Fruit fly (Drosophila melanogaster): Measurements from ENCODE around the gene rept.
A peak's percentile ranks its signal among the peaks of the same experiment; 100 is the strongest.

The rept gene

dm6 chr3L:19236060-19236459, 19.1 kb upstream of the rept start, which contains the start of gene CG33647:
Gene CG33647 (plus strand): TSS chr3L:19236360.
- TF ChIP-seq N (GFP tag; optimal IDR thresholded peaks at IDR 0.05) = no peak
- no peak for TF ChIP-seq CG9705 (GFP tag; optimal IDR thresholded peaks at IDR 0.05)
- no peak for TF ChIP-seq Hr78 (GFP tag; optimal IDR thresholded peaks at IDR 0.05)

dm6 chr3L:19236554-19236953, 18.6 kb upstream of the rept start:
- TF ChIP-seq pan (optimal IDR thresholded peaks at IDR 0.05) = no peak
- no peak for TF ChIP-seq CrebA (GFP tag; optimal IDR thresholded peaks at IDR 0.05; ENCODE audit: borderline replicate concordance)
- TF ChIP-seq sage (GFP tag; optimal IDR thresholded peaks at IDR 0.05) = no peak
- TF ChIP-seq CG9705 (GFP tag; optimal IDR thresholded peaks at IDR 0.05) = no peak
- no peak for TF ChIP-seq rgr (GFP tag; optimal IDR thresholded peaks at IDR 0.05)
- TF ChIP-seq foxo (GFP tag; optimal IDR thresholded peaks at IDR 0.05) = no peak
- no peak for TF ChIP-seq tai (GFP tag; optimal IDR thresholded peaks at IDR 0.05)
- no peak for TF ChIP-seq Hnf4 (GFP tag; optimal IDR thresholded peaks at IDR 0.05)
- TF ChIP-seq Jra (GFP tag; optimal IDR thresholded peaks at IDR 0.05) = no peak
- TF ChIP-seq psq (GFP tag; optimal IDR thresholded peaks at IDR 0.05) = no peak
- TF ChIP-seq Rel (GFP tag; optimal IDR thresholded peaks at IDR 0.05) = no peak
- no peak for TF ChIP-seq Rel (tag; optimal IDR thresholded peaks at IDR 0.05)
- no peak for TF ChIP-seq Sp1 (GFP tag; optimal IDR thresholded peaks at IDR 0.05)
- no peak for TF ChIP-seq woc (GFP tag; optimal IDR thresholded peaks at IDR 0.05)
- no peak for TF ChIP-seq CG32264 (GFP tag; optimal IDR thresholded peaks at IDR 0.05)
- no peak for TF ChIP-seq N (GFP tag; optimal IDR thresholded peaks at IDR 0.05)

- TF ChIP-seq tai (GFP tag; optimal IDR thresholded peaks at IDR 0.05) (no peak), Rel (GFP tag; optimal IDR thresholded peaks at IDR 0.05) (no peak), Rel (tag; optimal IDR thresholded peaks at IDR 0.05) (no peak), dmrt93B (GFP tag; optimal IDR thresholded peaks at IDR 0.05) (no peak), rgr (GFP tag; optimal IDR thresholded peaks at IDR 0.05) (no peak), Hnf4 (GFP tag; optimal IDR thresholded peaks at IDR 0.05) (no peak), N (GFP tag; optimal IDR thresholded peaks at IDR 0.05) (no peak), dl (GFP tag; optimal IDR thresholded peaks at IDR 0.05; ENCODE audit: insufficient read depth in 1 of 2, partially characterized antibody in 2 of 2) (no peak)
Measured at dm6 chr3L:19237780-19238179, 17.4 kb upstream of the rept start.

- TF ChIP-seq tai (GFP tag; optimal IDR thresholded peaks at IDR 0.05) (no peak), psq (GFP tag; optimal IDR thresholded peaks at IDR 0.05) (no peak), Hr83 (GFP tag; optimal IDR thresholded peaks at IDR 0.05; ENCODE audit: poor library complexity, severe bottlenecking) (no peak), dmrt93B (GFP tag; optimal IDR thresholded peaks at IDR 0.05) (no peak), dsf (GFP tag; optimal IDR thresholded peaks at IDR 0.05; ENCODE audit: borderline replicate concordance) (no peak), woc (GFP tag; optimal IDR thresholded peaks at IDR 0.05) (no peak), N (GFP tag; optimal IDR thresholded peaks at IDR 0.05) (no peak), Dif (GFP tag; optimal IDR thresholded peaks at IDR 0.05; ENCODE audit: partially characterized antibody) (no peak), pan (optimal IDR thresholded peaks at IDR 0.05) (no peak), rgr (GFP tag; optimal IDR thresholded peaks at IDR 0.05) (no peak), dl (GFP tag; optimal IDR thresholded peaks at IDR 0.05; ENCODE audit: insufficient read depth in 1 of 2, partially characterized antibody in 2 of 2) (no peak), OdsH (GFP tag; optimal IDR thresholded peaks at IDR 0.05) (no peak), Sp1 (GFP tag; optimal IDR thresholded peaks at IDR 0.05) (no peak), foxo (GFP tag; optimal IDR thresholded peaks at IDR 0.05) (no peak)
Measured at dm6 chr3L:19251643-19252042, 3.5 kb upstream of the rept start.

- TF ChIP-seq Hnf4 (GFP tag; optimal IDR thresholded peaks at IDR 0.05) = no peak
- no peak for TF ChIP-seq Myc (optimal IDR thresholded peaks at IDR 0.05)
- no peak for TF ChIP-seq Hr83 (GFP tag; optimal IDR thresholded peaks at IDR 0.05; ENCODE audit: poor library complexity, severe bottlenecking)
- no peak for TF ChIP-seq psq (GFP tag; optimal IDR thresholded peaks at IDR 0.05)
- TF ChIP-seq OdsH (GFP tag; optimal IDR thresholded peaks at IDR 0.05) = no peak
- no peak for TF ChIP-seq Jra (GFP tag; optimal IDR thresholded peaks at IDR 0.05)
- no peak for TF ChIP-seq N (GFP tag; optimal IDR thresholded peaks at IDR 0.05)
- no peak for TF ChIP-seq sv (GFP tag; optimal IDR thresholded peaks at IDR 0.05)
- no peak for TF ChIP-seq Hr78 (GFP tag; optimal IDR thresholded peaks at IDR 0.05)
- no peak for TF ChIP-seq h (GFP tag; optimal IDR thresholded peaks at IDR 0.05)
- TF ChIP-seq HLH106 (tag; optimal IDR thresholded peaks at IDR 0.05) = no peak
Measured at dm6 chr3L:19258199-19258598, 3.1 kb downstream of the rept start.

- TF ChIP-seq pan (optimal IDR thresholded peaks at IDR 0.05) = no peak
- TF ChIP-seq brk (GFP tag; optimal IDR thresholded peaks at IDR 0.05) = no peak
- TF ChIP-seq jim (GFP tag; optimal IDR thresholded peaks at IDR 0.05) = no peak
- no peak for TF ChIP-seq Jra (GFP tag; optimal IDR thresholded peaks at IDR 0.05)
- TF ChIP-seq CG32264 (GFP tag; optimal IDR thresholded peaks at IDR 0.05) = no peak
- TF ChIP-seq Vsx2 (GFP tag; optimal IDR thresholded peaks at IDR 0.05; ENCODE audit: partially characterized antibody) = no peak
- no peak for TF ChIP-seq CG9705 (GFP tag; optimal IDR thresholded peaks at IDR 0.05)
- no peak for TF ChIP-seq Hr78 (GFP tag; optimal IDR thresholded peaks at IDR 0.05)
- no peak for TF ChIP-seq Abd-B (GFP tag; optimal IDR thresholded peaks at IDR 0.05)
- TF ChIP-seq usp (GFP tag; optimal IDR thresholded peaks at IDR 0.05) = no peak
- no peak for TF ChIP-seq Dif (GFP tag; optimal IDR thresholded peaks at IDR 0.05; ENCODE audit: partially characterized antibody)
- no peak for TF ChIP-seq sage (GFP tag; optimal IDR thresholded peaks at IDR 0.05)
- TF ChIP-seq Dfd (GFP tag; optimal IDR thresholded peaks at IDR 0.05) = no peak
- peak; percentile 18 for TF ChIP-seq HLH106 (tag; optimal IDR thresholded peaks at IDR 0.05)
- no peak for TF ChIP-seq lola (GFP tag; optimal IDR thresholded peaks at IDR 0.05)
- peak; percentile 29 for TF ChIP-seq rgr (GFP tag; optimal IDR thresholded peaks at IDR 0.05)
- no peak for TF ChIP-seq dmrt93B (GFP tag; optimal IDR thresholded peaks at IDR 0.05)
- TF ChIP-seq fru (GFP tag; optimal IDR thresholded peaks at IDR 0.05) = peak; percentile 68
- no peak for TF ChIP-seq CrebA (GFP tag; optimal IDR thresholded peaks at IDR 0.05; ENCODE audit: borderline replicate concordance)
- no peak for TF ChIP-seq psq (GFP tag; optimal IDR thresholded peaks at IDR 0.05)
- TF ChIP-seq sv (GFP tag; optimal IDR thresholded peaks at IDR 0.05) = no peak
- no peak for TF ChIP-seq GATAd (GFP tag; optimal IDR thresholded peaks at IDR 0.05)
- TF ChIP-seq tai (GFP tag; optimal IDR thresholded peaks at IDR 0.05) = no peak
Measured at dm6 chr3L:19260278-19260803, 5.2 kb downstream of the rept start, which contains the start of gene nes. Gene nes (minus strand): TSS chr3L:19260679.
